Fruit fly (Drosophila melanogaster) whole organism, embryonic: ENCODE data around the gene Unc50.

Source experiments
- Aef1 ChIP-seq: fragments of 200-800 bp; sonication (Bioruptor generic); IDR thresholded peaks from 3 replicates; pipeline ENCODE4 v1.3.6; 2022; ENCODE audit warnings: missing biosample characterization, missing genetic modification characterization
- Blimp-1 ChIP-seq: fragments of 200-800 bp; sonication (Bioruptor generic); optimal IDR thresholded peaks from 3 replicates; lab custom pipeline; 2018; ENCODE audit warnings: missing biosample characterization, missing genetic modification characterization, mild to moderate bottlenecking, moderate library complexity, missing genetic modification reagents
- CG10431 ChIP-seq: fragments of 200-800 bp; sonication (Bioruptor generic); optimal IDR thresholded peaks from 3 replicates; lab custom pipeline; 2018; ENCODE audit warnings: missing biosample characterization, mild to moderate bottlenecking, missing genetic modification characterization
- CG13287 ChIP-seq: fragments of 200-800 bp; sonication (Bioruptor generic); IDR thresholded peaks from 2 replicates; pipeline ENCODE4 v1.3.6; 2022; ENCODE audit warnings: missing biosample characterization, missing genetic modification characterization; ENCODE audit not compliant: partially characterized antibody
- CG14667 ChIP-seq: fragments of 200-800 bp; sonication (Bioruptor generic); IDR thresholded peaks from 2 replicates; pipeline ENCODE4 v1.3.6; 2022; ENCODE audit warnings: missing biosample characterization, missing genetic modification characterization
- CG15514 ChIP-seq: fragments of 200-800 bp; sonication (Bioruptor generic); optimal IDR thresholded peaks from 3 replicates; lab custom pipeline; 2017; ENCODE audit warnings: missing biosample characterization, missing genetic modification characterization, mild to moderate bottlenecking, moderate library complexity, missing genetic modification reagents
- CG16779 ChIP-seq: fragments of 200-800 bp; sonication (Bioruptor generic); IDR thresholded peaks from 2 replicates; pipeline ENCODE4 v1.3.6; 2022; ENCODE audit warnings: missing biosample characterization, missing genetic modification characterization
- CG16815 ChIP-seq: fragments of 200-800 bp; sonication (Bioruptor generic); optimal IDR thresholded peaks from 3 replicates; lab custom pipeline; 2017; ENCODE audit warnings: missing biosample characterization, mild to moderate bottlenecking, missing genetic modification characterization
- CG17359 ChIP-seq: fragments of 200-800 bp; sonication (Bioruptor generic); optimal IDR thresholded peaks from 3 replicates; lab custom pipeline; 2018; ENCODE audit warnings: missing biosample characterization, mild to moderate bottlenecking, missing genetic modification characterization, moderate library complexity
- CG17912 ChIP-seq: fragments of 200-800 bp; sonication (Bioruptor generic); optimal IDR thresholded peaks from 2 replicates; lab custom pipeline; 2018; ENCODE audit warnings: missing biosample characterization, mild to moderate bottlenecking, missing genetic modification characterization
- CG3065 ChIP-seq: fragments of 200-800 bp; sonication (Bioruptor generic); optimal IDR thresholded peaks from 2 replicates; lab custom pipeline; 2016; ENCODE audit warnings: missing biosample characterization, missing genetic modification characterization
- CG3163 ChIP-seq: fragments of 200-800 bp; sonication (Bioruptor generic); optimal IDR thresholded peaks from 3 replicates; lab custom pipeline; 2016; ENCODE audit warnings: missing biosample characterization, missing genetic modification characterization
- CG33213 ChIP-seq: fragments of 200-800 bp; sonication (Bioruptor generic); optimal IDR thresholded peaks from 3 replicates; lab custom pipeline; 2016; ENCODE audit warnings: missing biosample characterization, missing genetic modification characterization
- CG7786 ChIP-seq: fragments of 200-800 bp; sonication (Bioruptor generic); optimal IDR thresholded peaks from 2 replicates; lab custom pipeline; 2016; ENCODE audit warnings: missing biosample characterization, missing genetic modification characterization
- CG8290 ChIP-seq, 3 experiments: fragments of 200-800 bp; sonication (Bioruptor generic); optimal IDR thresholded peaks; 2 replicates each; lab custom pipeline; 2016 to 2019; ENCODE audit warnings: missing biosample characterization in 3 of 3, missing genetic modification characterization in 3 of 3, mild to moderate bottlenecking in 2 of 3, moderate library complexity in 1 of 3
- CG9876 ChIP-seq: fragments of 200-800 bp; sonication (Bioruptor generic); optimal IDR thresholded peaks from 2 replicates; lab custom pipeline; 2016; ENCODE audit warnings: missing biosample characterization, missing genetic modification characterization
- CHES-1-like ChIP-seq: fragments of 200-800 bp; sonication (Bioruptor generic); optimal IDR thresholded peaks from 2 replicates; lab custom pipeline; 2016; ENCODE audit warnings: missing biosample characterization, missing genetic modification characterization
- CTCF ChIP-seq: fragments of 200-800 bp; sonication (Bioruptor generic); optimal IDR thresholded peaks from 2 replicates; lab custom pipeline; 2017; ENCODE audit warnings: missing biosample characterization, mild to moderate bottlenecking, missing genetic modification characterization, moderate library complexity
- CkIIα-i1 ChIP-seq: fragments of 200-800 bp; sonication (Bioruptor generic); IDR thresholded peaks from 2 replicates; pipeline ENCODE4 v1.3.6; 2022; ENCODE audit warnings: missing biosample characterization, missing genetic modification characterization
- Dad ChIP-seq: fragments of 200-800 bp; sonication (Bioruptor generic); optimal IDR thresholded peaks from 3 replicates; lab custom pipeline; 2016; ENCODE audit warnings: missing biosample characterization, missing genetic modification characterization
- H15 ChIP-seq: fragments of 200-800 bp; sonication (Bioruptor generic); IDR thresholded peaks from 3 replicates; pipeline ENCODE4 v1.3.6; 2022; ENCODE audit warnings: missing biosample characterization, missing genetic modification characterization
- Hmx ChIP-seq: fragments of 200-800 bp; sonication (Bioruptor generic); optimal IDR thresholded peaks from 2 replicates; lab custom pipeline; 2016; ENCODE audit warnings: missing biosample characterization, missing genetic modification characterization
- MESR4 ChIP-seq: fragments of 200-800 bp; sonication (Bioruptor generic); optimal IDR thresholded peaks from 2 replicates; lab custom pipeline; 2018; ENCODE audit warnings: missing biosample characterization, mild to moderate bottlenecking, missing genetic modification characterization, moderate library complexity
- NC2α ChIP-seq: fragments of 200-800 bp; sonication (Bioruptor generic); optimal IDR thresholded peaks from 2 replicates; lab custom pipeline; 2016; ENCODE audit warnings: missing biosample characterization, missing genetic modification characterization
- Oli ChIP-seq: fragments of 200-800 bp; sonication (Bioruptor generic); optimal IDR thresholded peaks from 2 replicates; lab custom pipeline; 2018; ENCODE audit warnings: missing biosample characterization, mild to moderate bottlenecking, missing genetic modification characterization, moderate library complexity
- Optix ChIP-seq: fragments of 200-800 bp; sonication (Bioruptor generic); IDR thresholded peaks from 3 replicates; pipeline ENCODE4 v1.3.6; 2022; ENCODE audit warnings: missing biosample characterization, missing genetic modification characterization
- Rx ChIP-seq: fragments of 200-800 bp; sonication (Bioruptor generic); IDR thresholded peaks from 2 replicates; pipeline ENCODE4 v1.3.6; 2022; ENCODE audit warnings: missing biosample characterization, missing genetic modification characterization
- Sox100B ChIP-seq: fragments of 200-800 bp; sonication (Bioruptor generic); optimal IDR thresholded peaks from 3 replicates; lab custom pipeline; 2018; ENCODE audit warnings: missing biosample characterization, mild to moderate bottlenecking, missing genetic modification characterization
- Ssrp ChIP-seq: fragments of 200-800 bp; sonication (Bioruptor generic); optimal IDR thresholded peaks from 2 replicates; lab custom pipeline; 2018; ENCODE audit warnings: missing biosample characterization, mild to moderate bottlenecking, missing genetic modification characterization, moderate library complexity
- bcd ChIP-seq: fragments of 200-800 bp; sonication (Bioruptor generic); optimal IDR thresholded peaks from 2 replicates; lab custom pipeline; 2017; ENCODE audit warnings: missing biosample characterization, mild to moderate bottlenecking, missing genetic modification characterization
- bsh ChIP-seq, 2 experiments: fragments of 200-800 bp; sonication (Bioruptor generic); optimal IDR thresholded peaks; 2 replicates each; lab custom pipeline; 2017 to 2018; ENCODE audit warnings: mild to moderate bottlenecking in 2 of 2, missing biosample characterization in 2 of 2, missing genetic modification characterization in 2 of 2, moderate library complexity in 1 of 2
- cas ChIP-seq: fragments of 200-800 bp; sonication (Bioruptor generic); IDR thresholded peaks from 2 replicates; pipeline ENCODE4 v1.3.6; 2022; ENCODE audit warnings: missing biosample characterization, missing genetic modification characterization
- cato ChIP-seq: fragments of 200-800 bp; sonication (Bioruptor generic); optimal IDR thresholded peaks from 2 replicates; lab custom pipeline; 2016; ENCODE audit warnings: missing biosample characterization, missing genetic modification characterization, borderline replicate concordance
- chinmo ChIP-seq: fragments of 200-800 bp; sonication (Bioruptor generic); IDR thresholded peaks from 4 replicates; pipeline ENCODE4 v1.3.6; 2022; ENCODE audit warnings: missing biosample characterization, missing genetic modification characterization; ENCODE audit not compliant: partially characterized antibody
- dysf ChIP-seq: fragments of 200-800 bp; sonication (Bioruptor generic); IDR thresholded peaks from 3 replicates; pipeline ENCODE4 v1.3.6; 2022; ENCODE audit warnings: missing biosample characterization, missing genetic modification characterization
- grn ChIP-seq: fragments of 200-800 bp; sonication (Bioruptor generic); optimal IDR thresholded peaks from 3 replicates; lab custom pipeline; 2017; ENCODE audit warnings: missing biosample characterization, missing genetic modification characterization
- kah ChIP-seq: fragments of 200-800 bp; sonication (Bioruptor generic); optimal IDR thresholded peaks from 2 replicates; lab custom pipeline; 2018; ENCODE audit warnings: missing biosample characterization, mild to moderate bottlenecking, missing genetic modification characterization
- lilli ChIP-seq: fragments of 200-800 bp; sonication (Bioruptor generic); optimal IDR thresholded peaks from 3 replicates; lab custom pipeline; 2016; ENCODE audit warnings: missing biosample characterization, missing genetic modification characterization
- mam ChIP-seq: fragments of 200-800 bp; sonication (Bioruptor generic); optimal IDR thresholded peaks from 3 replicates; lab custom pipeline; 2016; ENCODE audit warnings: missing biosample characterization, missing genetic modification characterization
- nom ChIP-seq: fragments of 200-800 bp; sonication (Bioruptor generic); optimal IDR thresholded peaks from 2 replicates; lab custom pipeline; 2017; ENCODE audit warnings: missing biosample characterization, missing genetic modification characterization, mild to moderate bottlenecking, moderate library complexity, missing genetic modification reagents
- peb ChIP-seq: fragments of 200-800 bp; sonication (Bioruptor generic); IDR thresholded peaks from 2 replicates; pipeline ENCODE4 v1.3.6; 2022; ENCODE audit warnings: missing biosample characterization, missing genetic modification characterization
- pfk ChIP-seq: fragments of 200-800 bp; sonication (Bioruptor generic); optimal IDR thresholded peaks from 2 replicates; lab custom pipeline; 2018; ENCODE audit warnings: missing biosample characterization, mild to moderate bottlenecking, missing genetic modification characterization, moderate library complexity
- schlank ChIP-seq: fragments of 200-800 bp; sonication (Bioruptor generic); optimal IDR thresholded peaks from 2 replicates; lab custom pipeline; 2018; ENCODE audit warnings: missing biosample characterization, mild to moderate bottlenecking, missing genetic modification characterization
- sens ChIP-seq: fragments of 200-800 bp; sonication (Bioruptor generic); peaks from one replicate; lab custom pipeline; 2016; ENCODE audit warnings: missing biosample characterization, missing genetic modification characterization
- sens-2 ChIP-seq: fragments of 200-800 bp; sonication (Bioruptor generic); IDR thresholded peaks from 2 replicates; pipeline ENCODE4 v1.3.6; 2022; ENCODE audit warnings: missing biosample characterization, missing genetic modification characterization
- sisA ChIP-seq: fragments of 200-800 bp; sonication (Bioruptor generic); IDR thresholded peaks from 2 replicates; pipeline ENCODE4 v1.3.6; 2022; ENCODE audit warnings: missing biosample characterization, missing genetic modification characterization
- sob ChIP-seq: fragments of 200-800 bp; sonication (Bioruptor generic); IDR thresholded peaks from 2 replicates; pipeline ENCODE4 v1.3.6; 2022; ENCODE audit warnings: missing biosample characterization, missing genetic modification characterization
- yki ChIP-seq: fragments of >200 bp; optimal IDR thresholded peaks from 3 replicates; lab custom pipeline; 2018
- z ChIP-seq: fragments of 200-800 bp; sonication (Bioruptor generic); IDR thresholded peaks from 3 replicates; pipeline ENCODE4 v1.3.6; 2022; ENCODE audit warnings: missing biosample characterization, missing genetic modification characterization
- zfh2 ChIP-seq: fragments of 200-800 bp; sonication (Bioruptor generic); optimal IDR thresholded peaks from 2 replicates; lab custom pipeline; 2016; ENCODE audit warnings: missing biosample characterization, missing genetic modification characterization

Gene Unc50

DNA sequence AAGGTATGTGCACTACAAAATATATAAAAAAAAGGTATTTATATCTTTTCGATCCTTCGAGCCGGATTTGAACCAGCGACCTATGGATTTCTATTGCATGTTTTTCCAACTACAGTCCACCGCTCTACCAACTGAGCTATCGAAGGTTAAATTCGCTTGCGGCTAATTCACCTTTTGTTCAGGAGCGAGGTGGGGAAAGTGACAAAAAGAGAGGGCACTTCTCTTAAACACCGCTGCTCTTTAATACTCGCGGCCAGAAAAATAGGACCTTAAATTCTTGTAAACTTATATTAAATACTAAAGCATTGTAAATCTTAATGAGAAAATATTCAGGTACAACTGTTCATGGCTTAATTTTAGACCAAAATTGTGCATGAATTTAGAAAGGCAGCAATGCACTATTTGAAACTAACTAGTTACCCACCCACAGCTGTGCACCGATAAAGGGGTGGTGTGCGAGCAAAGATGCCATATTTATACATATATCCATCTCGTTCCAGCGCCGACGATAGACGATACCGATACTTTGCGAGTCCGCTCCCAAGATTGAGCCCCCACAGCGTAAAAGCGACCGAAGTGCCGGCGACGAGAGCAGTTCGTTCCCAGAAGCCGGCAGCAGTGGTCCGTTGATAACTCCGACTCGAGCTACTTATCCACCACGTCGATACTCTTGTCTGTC, 7.2 kb downstream of the Unc50 start (continued):
- TF ChIP-seq z (GFP tag; lab: Robert Waterston, UW) = peak; percentile 80; the same call in 2 of the 3 replicates
- peak; percentile 96 for TF ChIP-seq Ssrp (tag; lab: Kevin White, UChicago)
- peak; percentile 69 for TF ChIP-seq CTCF (GFP tag; lab: Kevin White, UChicago)
- TF ChIP-seq dysf (GFP tag; lab: Robert Waterston, UW) = peak; percentile 97
- peak; percentile 99 for TF ChIP-seq lilli (GFP tag; lab: Kevin White, UChicago)
- peak; percentile 86 for TF ChIP-seq CG9876 (GFP tag; lab: Kevin White, UChicago)
- peak; percentile 91 for TF ChIP-seq peb (GFP tag; lab: Robert Waterston, UW)
- TF ChIP-seq zfh2 (GFP tag; lab: Kevin White, UChicago) = peak; percentile 96
- TF ChIP-seq mam (GFP tag; lab: Kevin White, UChicago) = peak; percentile 98
- peak; percentile 75 for TF ChIP-seq CG13287 (GFP tag; lab: Robert Waterston, UW)
- peak; percentile 98 for TF ChIP-seq CG17359
- TF ChIP-seq schlank = peak; percentile 96
- peak; percentile 94 for TF ChIP-seq kah (GFP tag; lab: Kevin White, UChicago)
- peak; percentile 95 for TF ChIP-seq Optix (GFP tag; lab: Robert Waterston, UW)
- peak; percentile 81 for TF ChIP-seq MESR4 (GFP tag; lab: Kevin White, UChicago)
- peak; percentile 100 for TF ChIP-seq sens
- TF ChIP-seq H15 (GFP tag; lab: Robert Waterston, UW) = peak; percentile 95
- peak; percentile 97 for TF ChIP-seq NC2α
- peak; percentile 100 for TF ChIP-seq CG3163 (GFP tag; lab: Kevin White, UChicago)
- TF ChIP-seq CG10431 (GFP tag; lab: Kevin White, UChicago) = peak; percentile 94
- peak; percentile 97 for TF ChIP-seq CG7786 (GFP tag; lab: Kevin White, UChicago)
- TF ChIP-seq CG33213 (GFP tag; lab: Kevin White, UChicago) = peak; percentile 97
- peak; percentile 86 for TF ChIP-seq grn (GFP tag; lab: Kevin White, UChicago)
- peak; percentile 92 for TF ChIP-seq cas
- peak; percentile 97 for TF ChIP-seq Blimp-1 (GFP tag; lab: Kevin White, UChicago)
- peak; percentile 97 for TF ChIP-seq sob (GFP tag; lab: Robert Waterston, UW)
- TF ChIP-seq CG15514 (GFP tag; lab: Kevin White, UChicago) = peak; percentile 95
- 0 out of 4 replicates have a peak, but pooled peaks have one; percentile 77 for TF ChIP-seq chinmo (GFP tag; lab: Robert Waterston, UW)
- peak; percentile 90 for TF ChIP-seq CG14667 (GFP tag; lab: Robert Waterston, UW)
- peak; percentile 95 for TF ChIP-seq sisA
- TF ChIP-seq nom (GFP tag; lab: Kevin White, UChicago) = peak; percentile 96
- TF ChIP-seq CG8290 (GFP tag; optimal IDR thresholded peaks at IDR 0.05; lab: Kevin White, UChicago) = peak; percentile 97
- peak; percentile 94 to 99 for TF ChIP-seq CG8290 (tag; optimal IDR thresholded peaks at IDR 0.05; lab: Kevin White, UChicago)
- TF ChIP-seq cato (GFP tag; lab: Kevin White, UChicago) = peak; percentile 93
- peak; percentile 97 for TF ChIP-seq Dad (GFP tag; lab: Kevin White, UChicago)
- TF ChIP-seq bsh (GFP tag; optimal IDR thresholded peaks at IDR 0.05; lab: Kevin White, UChicago) = peak; percentile 97 to 98
- peak; percentile 96 for TF ChIP-seq CG16779
- TF ChIP-seq Rx (GFP tag; lab: Robert Waterston, UW) = peak; percentile 96
- peak; percentile 96 for TF ChIP-seq CG16815 (GFP tag; lab: Kevin White, UChicago)
- TF ChIP-seq sens-2 (GFP tag; lab: Robert Waterston, UW) = peak; percentile 94
- peak; percentile 73 for TF ChIP-seq pfk (GFP tag; lab: Kevin White, UChicago)
- peak; percentile 58 for TF ChIP-seq yki
- TF ChIP-seq CkIIα-i1 (GFP tag; lab: Robert Waterston, UW) = 0 out of 2 replicates have a peak, but pooled peaks have one; percentile 61
- TF ChIP-seq Aef1 (GFP tag; lab: Robert Waterston, UW) = peak; percentile 91
- peak; percentile 96 for TF ChIP-seq CHES-1-like (GFP tag; lab: Kevin White, UChicago)
- peak; percentile 84 for TF ChIP-seq CG17912 (GFP tag; lab: Kevin White, UChicago)
- peak; percentile 86 for TF ChIP-seq CG3065
- peak; percentile 98 for TF ChIP-seq bcd
- peak; percentile 95 for TF ChIP-seq Sox100B (GFP tag; lab: Kevin White, UChicago)
- peak; percentile 98 for TF ChIP-seq Oli
- TF ChIP-seq Hmx (GFP tag; lab: Kevin White, UChicago) = peak; percentile 93
